Worm (Caenorhabditis elegans) whole organism, early embryonic: ENCODE results near the gene ZK228.13.

Experiments
- aly-1 ChIP-seq: sonication (generic microtip); optimal IDR thresholded peaks from 2 replicates; lab custom pipeline; 2016; ENCODE audit warnings: missing genetic modification characterization, missing compliant biosample characterization
- ama-1 ChIP-seq: fragments of 150-350 bp; optimal IDR thresholded peaks from 2 replicates; lab custom pipeline; 2014
- ceh-13 ChIP-seq: fragments of 200-800 bp; sonication (Bioruptor generic); optimal IDR thresholded peaks from 2 replicates; lab custom pipeline; 2018; ENCODE audit warnings: mild to moderate bottlenecking, missing genetic modification characterization, missing compliant biosample characterization
- scrt-1 ChIP-seq: fragments of 200-800 bp; sonication (Bioruptor generic); IDR thresholded peaks from 2 replicates; pipeline ENCODE4 v1.3.6; 2022; ENCODE audit warnings: missing genetic modification characterization, missing compliant biosample characterization
- sea-1 ChIP-seq: fragments of 200-800 bp; sonication (Bioruptor generic); conservative IDR thresholded peaks from 2 replicates; pipeline ENCODE4 v1.3.6; 2022; ENCODE audit warnings: missing genetic modification characterization, missing compliant biosample characterization
- tbx-37 ChIP-seq: fragments of 200-800 bp; sonication (Bioruptor generic); conservative IDR thresholded peaks from 2 replicates; pipeline ENCODE4 v1.3.6; 2022; ENCODE audit warnings: missing genetic modification reagents, missing genetic modification characterization, missing compliant biosample characterization

ce11 chrV:18480231-18480630 lies 12.2 kb upstream of the ZK228.13 start, which contains the start of gene srh-178:
- TF ChIP-seq ama-1 (lab: Kevin White, UChicago) (no peak), tbx-37 (GFP tag; lab: Robert Waterston, UW) (no peak), scrt-1 (GFP tag; lab: Robert Waterston, UW) (no peak), sea-1 (GFP tag; lab: Robert Waterston, UW) (no peak), ceh-13 (no peak), aly-1 (no peak)
